Worm (Caenorhabditis elegans) whole organism, mixed stage, embryonic: Measurements from ENCODE around the gene prmt-9.
A peak's percentile ranks its signal among the peaks of the same experiment; 100 is the strongest.

Source experiments
- M03D4.4 ChIP-seq: sonication (generic microtip); optimal IDR thresholded peaks from 2 replicates; lab custom pipeline; 2017; ENCODE audit warnings: mild to moderate bottlenecking, missing genetic modification characterization, missing compliant biosample characterization
- bed-3 ChIP-seq: fragments of 200-800 bp; sonication (Bioruptor generic); optimal IDR thresholded peaks from 3 replicates; lab custom pipeline; 2018; ENCODE audit warnings: mild to moderate bottlenecking, missing genetic modification characterization, moderate library complexity, missing compliant biosample characterization
- blmp-1 ChIP-seq: fragments of 150-350 bp; optimal IDR thresholded peaks from 2 replicates; lab custom pipeline; 2014; ENCODE audit warnings: missing biosample characterization, missing genetic modification characterization
- ceh-39 ChIP-seq: fragments of 150-350 bp; optimal IDR thresholded peaks from 2 replicates; lab custom pipeline; 2014; ENCODE audit warnings: missing biosample characterization, missing genetic modification characterization
- ceh-83 ChIP-seq: fragments of 200-800 bp; sonication (Bioruptor generic); optimal IDR thresholded peaks from 2 replicates; lab custom pipeline; 2018; ENCODE audit warnings: mild to moderate bottlenecking, missing genetic modification characterization, missing compliant biosample characterization
- ces-1 ChIP-seq: fragments of 150-350 bp; optimal IDR thresholded peaks from 2 replicates; lab custom pipeline; 2014; ENCODE audit warnings: missing biosample characterization, missing genetic modification reagents, missing genetic modification characterization
- cnd-1 ChIP-seq: fragments of 200-800 bp; sonication (Bioruptor generic); optimal IDR thresholded peaks from 2 replicates; lab custom pipeline; 2018; ENCODE audit warnings: mild to moderate bottlenecking, missing genetic modification characterization, missing compliant biosample characterization
- drap-1 ChIP-seq: fragments of 200-800 bp; sonication (Bioruptor generic); optimal IDR thresholded peaks from 3 replicates; lab custom pipeline; 2018; ENCODE audit warnings: mild to moderate bottlenecking, missing genetic modification characterization, missing compliant biosample characterization
- elt-1 ChIP-seq: sonication (generic microtip); optimal IDR thresholded peaks from 2 replicates; lab custom pipeline; 2017; ENCODE audit warnings: missing genetic modification characterization, mild to moderate bottlenecking, missing compliant biosample characterization, antibody characterized with exemption, moderate library complexity, borderline replicate concordance; ENCODE audit not compliant: insufficient read depth
- elt-3 ChIP-seq: fragments of 150-350 bp; optimal IDR thresholded peaks from 2 replicates; lab custom pipeline; 2014; ENCODE audit warnings: missing biosample characterization, missing genetic modification characterization
- flh-1 ChIP-seq: fragments of 200-800 bp; sonication (Bioruptor generic); optimal IDR thresholded peaks from 2 replicates; lab custom pipeline; 2018; ENCODE audit warnings: mild to moderate bottlenecking, missing genetic modification characterization, moderate library complexity, missing compliant biosample characterization
- ham-2 ChIP-seq: fragments of 200-800 bp; sonication (Bioruptor generic); optimal IDR thresholded peaks from 2 replicates; lab custom pipeline; 2018; ENCODE audit warnings: mild to moderate bottlenecking, missing genetic modification characterization, missing compliant biosample characterization
- hlh-1 ChIP-seq: fragments of 150-350 bp; optimal IDR thresholded peaks from 2 replicates; lab custom pipeline; 2014; ENCODE audit warnings: missing biosample characterization, missing genetic modification reagents, missing genetic modification characterization
- lin-13 ChIP-seq: fragments of 150-350 bp; optimal IDR thresholded peaks from 2 replicates; lab custom pipeline; 2014; ENCODE audit warnings: missing biosample characterization, missing genetic modification characterization
- lin-32 ChIP-seq: fragments of 200-800 bp; sonication (Bioruptor generic); optimal IDR thresholded peaks from 2 replicates; lab custom pipeline; 2018; ENCODE audit warnings: mild to moderate bottlenecking, missing genetic modification characterization, missing compliant biosample characterization
- lsy-2 ChIP-seq: fragments of 150-350 bp; optimal IDR thresholded peaks from 2 replicates; lab custom pipeline; 2014; ENCODE audit warnings: missing biosample characterization, missing genetic modification characterization
- mep-1 ChIP-seq: fragments of 150-350 bp; optimal IDR thresholded peaks from 2 replicates; lab custom pipeline; 2017; ENCODE audit warnings: missing biosample characterization, missing genetic modification reagents, missing genetic modification characterization, inconsistent platforms
- nhr-12 ChIP-seq: fragments of 150-350 bp; optimal IDR thresholded peaks from 2 replicates; lab custom pipeline; 2014; ENCODE audit warnings: missing biosample characterization, missing genetic modification characterization
- nhr-2 ChIP-seq: fragments of 150-350 bp; optimal IDR thresholded peaks from 2 replicates; lab custom pipeline; 2014; ENCODE audit warnings: missing biosample characterization, missing genetic modification characterization
- nhr-237 ChIP-seq: fragments of 150-350 bp; optimal IDR thresholded peaks from 2 replicates; lab custom pipeline; 2014; ENCODE audit warnings: missing biosample characterization, missing genetic modification characterization
- nhr-28 ChIP-seq: fragments of 150-350 bp; optimal IDR thresholded peaks from 2 replicates; lab custom pipeline; 2014; ENCODE audit warnings: missing biosample characterization, missing genetic modification characterization
- nhr-76 ChIP-seq: sonication (generic microtip); optimal IDR thresholded peaks from 2 replicates; lab custom pipeline; 2017; ENCODE audit warnings: missing biosample characterization, missing genetic modification characterization
- sem-2 ChIP-seq: fragments of 200-800 bp; sonication (Bioruptor generic); optimal IDR thresholded peaks from 2 replicates; lab custom pipeline; 2018; ENCODE audit warnings: mild to moderate bottlenecking, missing genetic modification characterization, missing compliant biosample characterization
- snpc-4 ChIP-seq: fragments of 150-350 bp; optimal IDR thresholded peaks from 2 replicates; lab custom pipeline; 2014; ENCODE audit warnings: missing biosample characterization, missing genetic modification characterization
- sptf-1 ChIP-seq: sonication (generic microtip); optimal IDR thresholded peaks from 2 replicates; lab custom pipeline; 2017; ENCODE audit warnings: mild to moderate bottlenecking, missing genetic modification characterization, moderate library complexity, missing compliant biosample characterization
- tbx-8 ChIP-seq: fragments of 200-800 bp; sonication (Bioruptor generic); optimal IDR thresholded peaks from 2 replicates; lab custom pipeline; 2018; ENCODE audit warnings: mild to moderate bottlenecking, missing genetic modification characterization, moderate library complexity, missing compliant biosample characterization
- unc-120 ChIP-seq: sonication (generic microtip); optimal IDR thresholded peaks from 2 replicates; lab custom pipeline; 2017; ENCODE audit warnings: missing genetic modification characterization, missing compliant biosample characterization; ENCODE audit not compliant: poor library complexity, severe bottlenecking
- unc-39 ChIP-seq: fragments of 150-350 bp; optimal IDR thresholded peaks from 2 replicates; lab custom pipeline; 2014; ENCODE audit warnings: missing biosample characterization, missing genetic modification characterization
- unc-62 ChIP-seq: fragments of 150-350 bp; optimal IDR thresholded peaks from 2 replicates; lab custom pipeline; 2014; ENCODE audit warnings: missing biosample characterization, missing genetic modification reagents, missing genetic modification characterization
- zip-8 ChIP-seq: fragments of 150-350 bp; optimal IDR thresholded peaks from 2 replicates; lab custom pipeline; 2014; ENCODE audit warnings: missing biosample characterization, missing genetic modification characterization
- ztf-11 ChIP-seq: fragments of 150-350 bp; optimal IDR thresholded peaks from 2 replicates; lab custom pipeline; 2014; ENCODE audit warnings: missing biosample characterization, missing genetic modification characterization

Gene prmt-9

ce11 chrIV:12674700-12675099, 9.5 kb downstream of the prmt-9 start, which contains the start of gene T23B5.4:
TSS of gene T23B5.4 (plus strand) at chrIV:12675000.
- TF ChIP-seq unc-62 (no peak), bed-3 (no peak), unc-39 (tag; lab: Kevin White, UChicago) (no peak), elt-1 (tag; lab: Kevin White, UChicago) (no peak), ces-1 (GFP tag; lab: Kevin White, UChicago) (no peak), M03D4.4 (tag; lab: Kevin White, UChicago) (no peak), ceh-83 (no peak), tbx-8 (GFP tag; lab: Kevin White, UChicago) (no peak), mep-1 (tag; lab: Kevin White, UChicago) (no peak), lsy-2 (tag; lab: Kevin White, UChicago) (no peak), nhr-76 (tag; lab: Kevin White, UChicago) (no peak), nhr-237 (tag; lab: Kevin White, UChicago) (no peak), lin-13 (no peak), blmp-1 (tag; lab: Kevin White, UChicago) (no peak), ceh-39 (no peak), drap-1 (GFP tag; lab: Kevin White, UChicago) (no peak), nhr-2 (tag; lab: Kevin White, UChicago) (no peak), zip-8 (tag; lab: Kevin White, UChicago) (no peak), nhr-28 (tag; lab: Kevin White, UChicago) (no peak), elt-3 (tag; lab: Kevin White, UChicago) (no peak)

- TF ChIP-seq lsy-2 (tag; lab: Kevin White, UChicago): peak; percentile 19
- no peak for TF ChIP-seq bed-3
- TF ChIP-seq unc-39 (tag; lab: Kevin White, UChicago): no peak
- peak; percentile 39 for TF ChIP-seq ces-1 (GFP tag; lab: Kevin White, UChicago)
- no peak for TF ChIP-seq sptf-1
- TF ChIP-seq cnd-1 (tag; lab: Kevin White, UChicago): no peak
- TF ChIP-seq flh-1 (GFP tag; lab: Kevin White, UChicago): no peak
- TF ChIP-seq elt-3 (tag; lab: Kevin White, UChicago): no peak
- no peak for TF ChIP-seq unc-62
- no peak for TF ChIP-seq ceh-39
- TF ChIP-seq, all 35 proteins: peak for 2
Observed at ce11 chrIV:12653094-12653493, 31.1 kb downstream of the prmt-9 start, which contains the start of the genes wdfy-3 and C26H9A.4. TSS of gene wdfy-3 (plus strand) at chrIV:12653401. TSS of gene C26H9A.4 (plus strand) at chrIV:12653410.

ce11 chrIV:12651570-12651969, 32.6 kb downstream of the prmt-9 start:
- TF ChIP-seq hlh-1 (tag; lab: Kevin White, UChicago) (no peak), zip-8 (tag; lab: Kevin White, UChicago) (no peak), sem-2 (GFP tag; lab: Kevin White, UChicago) (no peak), lsy-2 (tag; lab: Kevin White, UChicago) (no peak), elt-1 (tag; lab: Kevin White, UChicago) (no peak), nhr-12 (no peak), ces-1 (GFP tag; lab: Kevin White, UChicago) (peak; percentile 93)
- TF ChIP-seq, all 35 proteins: peak for 1

- no peak for TF ChIP-seq hlh-1 (tag; lab: Kevin White, UChicago)
- TF ChIP-seq, all 35 proteins: peak for 0
Observed at ce11 chrIV:12650597-12650996, 33.6 kb downstream of the prmt-9 start.

ce11 chrIV:12640875-12641860, 43.0 kb downstream of the prmt-9 start:
- TF ChIP-seq elt-3 (tag; lab: Kevin White, UChicago): no peak
- no peak for TF ChIP-seq lin-32 (GFP tag; lab: Kevin White, UChicago)
- no peak for TF ChIP-seq unc-120
- no peak for TF ChIP-seq lsy-2 (tag; lab: Kevin White, UChicago)
- no peak for TF ChIP-seq unc-39 (tag; lab: Kevin White, UChicago)
- no peak for TF ChIP-seq ztf-11
- no peak for TF ChIP-seq sem-2 (GFP tag; lab: Kevin White, UChicago)
- TF ChIP-seq mep-1 (tag; lab: Kevin White, UChicago): no peak
- no peak for TF ChIP-seq M03D4.4 (tag; lab: Kevin White, UChicago)
- no peak for TF ChIP-seq snpc-4 (tag; lab: Kevin White, UChicago)
- TF ChIP-seq ham-2 (GFP tag; lab: Kevin White, UChicago): no peak
- TF ChIP-seq ces-1 (GFP tag; lab: Kevin White, UChicago): no peak
- no peak for TF ChIP-seq nhr-237 (tag; lab: Kevin White, UChicago)
- TF ChIP-seq ceh-39: no peak
